Fruit fly (Drosophila melanogaster): Measurements from ENCODE around the gene Gr22f.
A peak's percentile ranks its signal among the peaks of the same experiment; 100 is the strongest.

Gr22f gene

dm6 chr2L:1727826-1728619 lies 28.2 kb downstream of the Gr22f start (continued):
- TF ChIP-seq Hr51 (GFP tag; optimal IDR thresholded peaks at IDR 0.05) (peak; percentile 90 to 98), CG10462 (GFP tag; optimal IDR thresholded peaks at IDR 0.05) (peak; percentile 86), CG1602 (GFP tag; optimal IDR thresholded peaks at IDR 0.05) (peak; percentile 93), Sox100B (GFP tag; optimal IDR thresholded peaks at IDR 0.05) (peak; percentile 99), croc (GFP tag; conservative IDR thresholded peaks at IDR 0.05) (peak; percentile 96), CG4282 (GFP tag; optimal IDR thresholded peaks at IDR 0.05) (peak; percentile 25), ase (GFP tag; IDR thresholded peaks at IDR 0.05) (peak; percentile 92), nmo (GFP tag; optimal IDR thresholded peaks at IDR 0.05) (peak; percentile 98), ham (GFP tag; IDR thresholded peaks at IDR 0.05) (peak; percentile 87), slbo (GFP tag; IDR thresholded peaks at IDR 0.05) (peak; percentile 98), repo (GFP tag; optimal IDR thresholded peaks at IDR 0.05) (peak; percentile 22), Deaf1 (tag; optimal IDR thresholded peaks at IDR 0.05) (peak; percentile 88), wek (GFP tag; optimal IDR thresholded peaks at IDR 0.05) (peak; percentile 87), CG34376 (GFP tag; optimal IDR thresholded peaks at IDR 0.05) (peak; percentile 100), CG13123 (GFP tag; optimal IDR thresholded peaks at IDR 0.05) (peak; percentile 92), fu2 (GFP tag; optimal IDR thresholded peaks at IDR 0.05) (peak; percentile 76), pan (optimal IDR thresholded peaks at IDR 0.05) (no peak), pan (GFP tag; optimal IDR thresholded peaks at IDR 0.05 in 1 of 2, IDR thresholded peaks at IDR 0.05 in 1 of 2) (peak in 1 of 2 experiments; percentile 95), Neu2 (GFP tag; optimal IDR thresholded peaks at IDR 0.05; ENCODE audit: borderline replicate concordance) (no peak), pb (GFP tag; optimal IDR thresholded peaks at IDR 0.05) (peak; percentile 60), CG13894 (tag; optimal IDR thresholded peaks at IDR 0.05) (peak; percentile 98), Six4 (GFP tag; optimal IDR thresholded peaks at IDR 0.05) (peak; percentile 95), trem (tag; optimal IDR thresholded peaks at IDR 0.05) (peak; percentile 84), Atf-2 (GFP tag; optimal IDR thresholded peaks at IDR 0.05) (peak; percentile 54), her (GFP tag; optimal IDR thresholded peaks at IDR 0.05) (peak; percentile 46), stwl (tag; optimal IDR thresholded peaks at IDR 0.05) (peak; percentile 33), CTCF (GFP tag; optimal IDR thresholded peaks at IDR 0.05) (peak; percentile 47), H2.0 (GFP tag; IDR thresholded peaks at IDR 0.05) (peak; percentile 94), Tbp (GFP tag; optimal IDR thresholded peaks at IDR 0.05) (no peak), Bgb (GFP tag; IDR thresholded peaks at IDR 0.05; ENCODE audit: partially characterized antibody) (peak; percentile 79), grau (tag; optimal IDR thresholded peaks at IDR 0.05) (peak; percentile 98), klu (GFP tag; IDR thresholded peaks at IDR 0.05) (peak; percentile 97), E2f1 (GFP tag; IDR thresholded peaks at IDR 0.05) (peak; percentile 95), da (GFP tag; optimal IDR thresholded peaks at IDR 0.05) (no peak), disco-r (GFP tag; optimal IDR thresholded peaks at IDR 0.05) (peak; percentile 36), bab2 (GFP tag; optimal IDR thresholded peaks at IDR 0.05) (peak; percentile 89), slp2 (GFP tag; optimal IDR thresholded peaks at IDR 0.05) (peak; percentile 74), tna (GFP tag; IDR thresholded peaks at IDR 0.05; ENCODE audit: partially characterized antibody) (peak; percentile 80), CG18262 (tag; optimal IDR thresholded peaks at IDR 0.05) (peak; percentile 94), CG8765 (GFP tag; IDR thresholded peaks at IDR 0.05) (peak; percentile 89), HLH3B (GFP tag; IDR thresholded peaks at IDR 0.05) (peak; percentile 95), chinmo (GFP tag; IDR thresholded peaks at IDR 0.05; ENCODE audit: partially characterized antibody) (peak; percentile 93), CG13624 (GFP tag; optimal IDR thresholded peaks at IDR 0.05) (peak; percentile 79), eyg (GFP tag; optimal IDR thresholded peaks at IDR 0.05) (peak; percentile 56), Hand (GFP tag; optimal IDR thresholded peaks at IDR 0.05) (peak; percentile 99), CG7839 (tag; optimal IDR thresholded peaks at IDR 0.05) (peak; percentile 98), CG32767 (GFP tag; IDR thresholded peaks at IDR 0.05) (peak; percentile 98), ind (GFP tag; optimal IDR thresholded peaks at IDR 0.05) (peak; percentile 95), hkb (optimal IDR thresholded peaks at IDR 0.05) (no peak), hkb (GFP tag; IDR thresholded peaks at IDR 0.05) (peak; percentile 98), CG11093 (GFP tag; IDR thresholded peaks at IDR 0.05) (peak; percentile 91)
